Worm (Caenorhabditis elegans) whole organism, mixed stage, embryonic: ENCODE data around the gene F26F12.3.

ENCODE experiments used
- M03D4.4 ChIP-seq: sonication (generic microtip); optimal IDR thresholded peaks from 2 replicates; lab custom pipeline; 2017; ENCODE audit warnings: mild to moderate bottlenecking, missing genetic modification characterization, missing compliant biosample characterization
- bed-3 ChIP-seq: fragments of 200-800 bp; sonication (Bioruptor generic); optimal IDR thresholded peaks from 3 replicates; lab custom pipeline; 2018; ENCODE audit warnings: mild to moderate bottlenecking, missing genetic modification characterization, moderate library complexity, missing compliant biosample characterization
- blmp-1 ChIP-seq: fragments of 150-350 bp; optimal IDR thresholded peaks from 2 replicates; lab custom pipeline; 2014; ENCODE audit warnings: missing biosample characterization, missing genetic modification characterization
- ceh-39 ChIP-seq: fragments of 150-350 bp; optimal IDR thresholded peaks from 2 replicates; lab custom pipeline; 2014; ENCODE audit warnings: missing biosample characterization, missing genetic modification characterization
- ceh-43 ChIP-seq: fragments of 200-800 bp; sonication (Bioruptor generic); optimal IDR thresholded peaks from 2 replicates; lab custom pipeline; 2018; ENCODE audit warnings: mild to moderate bottlenecking, missing genetic modification characterization, moderate library complexity, missing compliant biosample characterization
- ceh-83 ChIP-seq: fragments of 200-800 bp; sonication (Bioruptor generic); optimal IDR thresholded peaks from 2 replicates; lab custom pipeline; 2018; ENCODE audit warnings: mild to moderate bottlenecking, missing genetic modification characterization, missing compliant biosample characterization
- ces-1 ChIP-seq: fragments of 150-350 bp; optimal IDR thresholded peaks from 2 replicates; lab custom pipeline; 2014; ENCODE audit warnings: missing biosample characterization, missing genetic modification reagents, missing genetic modification characterization
- cnd-1 ChIP-seq: fragments of 200-800 bp; sonication (Bioruptor generic); optimal IDR thresholded peaks from 2 replicates; lab custom pipeline; 2018; ENCODE audit warnings: mild to moderate bottlenecking, missing genetic modification characterization, missing compliant biosample characterization
- drap-1 ChIP-seq: fragments of 200-800 bp; sonication (Bioruptor generic); optimal IDR thresholded peaks from 3 replicates; lab custom pipeline; 2018; ENCODE audit warnings: mild to moderate bottlenecking, missing genetic modification characterization, missing compliant biosample characterization
- elt-1 ChIP-seq: sonication (generic microtip); optimal IDR thresholded peaks from 2 replicates; lab custom pipeline; 2017; ENCODE audit warnings: missing genetic modification characterization, mild to moderate bottlenecking, missing compliant biosample characterization, antibody characterized with exemption, moderate library complexity, borderline replicate concordance; ENCODE audit not compliant: insufficient read depth
- flh-1 ChIP-seq: fragments of 200-800 bp; sonication (Bioruptor generic); optimal IDR thresholded peaks from 2 replicates; lab custom pipeline; 2018; ENCODE audit warnings: mild to moderate bottlenecking, missing genetic modification characterization, moderate library complexity, missing compliant biosample characterization
- ham-2 ChIP-seq: fragments of 200-800 bp; sonication (Bioruptor generic); optimal IDR thresholded peaks from 2 replicates; lab custom pipeline; 2018; ENCODE audit warnings: mild to moderate bottlenecking, missing genetic modification characterization, missing compliant biosample characterization
- lin-13 ChIP-seq: fragments of 150-350 bp; optimal IDR thresholded peaks from 2 replicates; lab custom pipeline; 2014; ENCODE audit warnings: missing biosample characterization, missing genetic modification characterization
- lin-32 ChIP-seq: fragments of 200-800 bp; sonication (Bioruptor generic); optimal IDR thresholded peaks from 2 replicates; lab custom pipeline; 2018; ENCODE audit warnings: mild to moderate bottlenecking, missing genetic modification characterization, missing compliant biosample characterization
- mab-5 ChIP-seq: fragments of 150-350 bp; optimal IDR thresholded peaks from 2 replicates; lab custom pipeline; 2014; ENCODE audit warnings: missing biosample characterization, missing genetic modification characterization
- mep-1 ChIP-seq: fragments of 150-350 bp; optimal IDR thresholded peaks from 2 replicates; lab custom pipeline; 2017; ENCODE audit warnings: missing biosample characterization, missing genetic modification reagents, missing genetic modification characterization, inconsistent platforms
- mls-2 ChIP-seq: sonication (generic microtip); optimal IDR thresholded peaks from 2 replicates; lab custom pipeline; 2016; ENCODE audit warnings: mild to moderate bottlenecking, missing genetic modification characterization, moderate library complexity, missing compliant biosample characterization
- nhr-12 ChIP-seq: fragments of 150-350 bp; optimal IDR thresholded peaks from 2 replicates; lab custom pipeline; 2014; ENCODE audit warnings: missing biosample characterization, missing genetic modification characterization
- nhr-2 ChIP-seq: fragments of 150-350 bp; optimal IDR thresholded peaks from 2 replicates; lab custom pipeline; 2014; ENCODE audit warnings: missing biosample characterization, missing genetic modification characterization
- nhr-237 ChIP-seq: fragments of 150-350 bp; optimal IDR thresholded peaks from 2 replicates; lab custom pipeline; 2014; ENCODE audit warnings: missing biosample characterization, missing genetic modification characterization
- nhr-28 ChIP-seq: fragments of 150-350 bp; optimal IDR thresholded peaks from 2 replicates; lab custom pipeline; 2014; ENCODE audit warnings: missing biosample characterization, missing genetic modification characterization
- nhr-76 ChIP-seq: sonication (generic microtip); optimal IDR thresholded peaks from 2 replicates; lab custom pipeline; 2017; ENCODE audit warnings: missing biosample characterization, missing genetic modification characterization
- pha-4 ChIP-seq: fragments of 150-350 bp; optimal IDR thresholded peaks from 2 replicates; lab custom pipeline; 2018; ENCODE audit warnings: missing biosample characterization, missing genetic modification reagents, missing genetic modification characterization
- sem-2 ChIP-seq: fragments of 200-800 bp; sonication (Bioruptor generic); optimal IDR thresholded peaks from 2 replicates; lab custom pipeline; 2018; ENCODE audit warnings: mild to moderate bottlenecking, missing genetic modification characterization, missing compliant biosample characterization
- snpc-4 ChIP-seq: fragments of 150-350 bp; optimal IDR thresholded peaks from 2 replicates; lab custom pipeline; 2014; ENCODE audit warnings: missing biosample characterization, missing genetic modification characterization
- sptf-1 ChIP-seq: sonication (generic microtip); optimal IDR thresholded peaks from 2 replicates; lab custom pipeline; 2017; ENCODE audit warnings: mild to moderate bottlenecking, missing genetic modification characterization, moderate library complexity, missing compliant biosample characterization
- tbx-8 ChIP-seq: fragments of 200-800 bp; sonication (Bioruptor generic); optimal IDR thresholded peaks from 2 replicates; lab custom pipeline; 2018; ENCODE audit warnings: mild to moderate bottlenecking, missing genetic modification characterization, moderate library complexity, missing compliant biosample characterization
- unc-120 ChIP-seq: sonication (generic microtip); optimal IDR thresholded peaks from 2 replicates; lab custom pipeline; 2017; ENCODE audit warnings: missing genetic modification characterization, missing compliant biosample characterization; ENCODE audit not compliant: poor library complexity, severe bottlenecking
- unc-39 ChIP-seq: fragments of 150-350 bp; optimal IDR thresholded peaks from 2 replicates; lab custom pipeline; 2014; ENCODE audit warnings: missing biosample characterization, missing genetic modification characterization
- unc-62 ChIP-seq: fragments of 150-350 bp; optimal IDR thresholded peaks from 2 replicates; lab custom pipeline; 2014; ENCODE audit warnings: missing biosample characterization, missing genetic modification reagents, missing genetic modification characterization
- zip-8 ChIP-seq: fragments of 150-350 bp; optimal IDR thresholded peaks from 2 replicates; lab custom pipeline; 2014; ENCODE audit warnings: missing biosample characterization, missing genetic modification characterization
- ztf-11 ChIP-seq: fragments of 150-350 bp; optimal IDR thresholded peaks from 2 replicates; lab custom pipeline; 2014; ENCODE audit warnings: missing biosample characterization, missing genetic modification characterization

Gene F26F12.3

ce11 chrV:5852084-5852483 is 6.6 kb upstream of the F26F12.3 start:
- TF ChIP-seq ces-1 (GFP tag; lab: Kevin White, UChicago), result peak; percentile 87
- no peak for TF ChIP-seq ztf-11 (tag; lab: Kevin White, UChicago)
- no peak for TF ChIP-seq cnd-1 (tag; lab: Kevin White, UChicago)
- TF ChIP-seq sem-2 (GFP tag; lab: Kevin White, UChicago), result no peak
- TF ChIP-seq ceh-83 (GFP tag; lab: Kevin White, UChicago), result no peak

ce11 chrV:5851631-5852030 is 6.1 kb upstream of the F26F12.3 start:
- TF ChIP-seq lin-13, result no peak
- peak; percentile 40 for TF ChIP-seq zip-8
- TF ChIP-seq nhr-2, result peak; percentile 84
- no peak for TF ChIP-seq mab-5 (tag; lab: Kevin White, UChicago)
- no peak for TF ChIP-seq sptf-1 (tag; lab: Kevin White, UChicago)
- TF ChIP-seq ham-2, result no peak
- no peak for TF ChIP-seq nhr-12 (tag; lab: Kevin White, UChicago)
- TF ChIP-seq nhr-76 (tag; lab: Kevin White, UChicago), result no peak
- TF ChIP-seq M03D4.4 (tag; lab: Kevin White, UChicago), result no peak
- no peak for TF ChIP-seq ceh-39 (tag; lab: Kevin White, UChicago)
- no peak for TF ChIP-seq unc-62 (GFP tag; lab: Kevin White, UChicago)
- TF ChIP-seq unc-120 (tag; lab: Kevin White, UChicago), result no peak
- no peak for TF ChIP-seq ceh-83 (GFP tag; lab: Kevin White, UChicago)
- no peak for TF ChIP-seq drap-1 (GFP tag; lab: Kevin White, UChicago)

DNA sequence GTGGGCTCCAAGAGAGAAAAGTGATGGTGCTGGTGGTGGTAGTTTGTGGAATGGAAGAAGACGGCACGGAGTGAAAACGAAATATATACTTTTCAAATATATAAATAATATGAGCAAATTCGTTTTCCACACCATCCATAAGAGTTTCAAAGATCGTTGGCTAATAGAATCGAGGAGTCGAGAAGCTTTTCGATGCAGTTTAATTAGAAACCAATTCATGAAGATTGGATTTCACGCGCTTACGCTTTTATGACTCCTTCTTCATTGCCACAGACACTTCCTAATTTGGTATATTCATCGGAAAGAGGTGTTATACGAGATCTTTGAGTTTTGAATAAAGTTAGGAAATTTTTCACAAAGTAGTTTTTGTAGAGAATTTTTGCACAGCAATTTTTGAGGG is 5.2 kb upstream of the F26F12.3 start:
- TF ChIP-seq snpc-4, result no peak
- peak; percentile 68 for TF ChIP-seq ces-1 (GFP tag; lab: Kevin White, UChicago)
- TF ChIP-seq tbx-8 (GFP tag; lab: Kevin White, UChicago), result no peak
- no peak for TF ChIP-seq lin-13
- TF ChIP-seq nhr-28 (tag; lab: Kevin White, UChicago), result no peak
- TF ChIP-seq drap-1 (GFP tag; lab: Kevin White, UChicago), result no peak
- no peak for TF ChIP-seq bed-3
- TF ChIP-seq ztf-11 (tag; lab: Kevin White, UChicago), result no peak
- no peak for TF ChIP-seq cnd-1 (tag; lab: Kevin White, UChicago)
- no peak for TF ChIP-seq nhr-237 (tag; lab: Kevin White, UChicago)
- peak; percentile 42 for TF ChIP-seq mls-2
- peak; percentile 19 for TF ChIP-seq lin-32 (GFP tag; lab: Kevin White, UChicago)
- no peak for TF ChIP-seq unc-39
- TF ChIP-seq blmp-1 (tag; lab: Kevin White, UChicago), result no peak
- TF ChIP-seq ceh-39 (tag; lab: Kevin White, UChicago), result no peak
- TF ChIP-seq pha-4 (tag; lab: Kevin White, UChicago), result no peak
- TF ChIP-seq, all 35 proteins: peak for 3

DNA sequence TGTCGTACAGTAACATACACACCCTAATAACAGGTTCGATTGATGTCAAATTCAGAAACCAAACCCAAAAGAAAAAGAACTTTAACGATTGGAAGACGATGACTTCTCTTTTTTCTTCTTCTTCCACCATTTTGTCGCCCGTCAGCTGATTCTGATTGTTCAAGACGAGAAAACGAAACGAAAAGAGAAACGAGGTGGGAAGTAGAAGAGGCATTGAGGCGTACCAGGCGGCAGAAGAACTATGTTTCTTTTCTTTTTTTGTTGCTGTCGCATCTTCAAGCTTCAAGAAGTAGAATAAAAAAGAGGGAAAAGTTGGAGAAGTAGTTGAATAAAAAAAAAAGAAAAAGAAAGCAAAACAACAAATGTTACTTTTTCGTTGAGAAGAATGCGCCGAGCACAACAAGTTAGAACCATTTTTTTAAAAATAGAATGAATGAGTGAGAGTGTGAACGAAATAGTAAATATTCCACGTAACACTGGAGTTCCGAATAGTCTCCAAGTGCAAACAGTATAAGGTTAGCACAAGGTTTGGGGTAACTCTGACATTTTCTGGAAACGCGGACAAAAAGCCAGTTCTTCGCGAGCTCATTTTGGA is 2.6 kb upstream of the F26F12.3 start:
- TF ChIP-seq mep-1 (tag; lab: Kevin White, UChicago) (no peak), nhr-28 (tag; lab: Kevin White, UChicago) (no peak), flh-1 (GFP tag; lab: Kevin White, UChicago) (no peak), ceh-83 (GFP tag; lab: Kevin White, UChicago) (no peak), blmp-1 (tag; lab: Kevin White, UChicago) (no peak), lin-13 (no peak), lin-32 (GFP tag; lab: Kevin White, UChicago) (no peak), unc-120 (tag; lab: Kevin White, UChicago) (no peak), sptf-1 (tag; lab: Kevin White, UChicago) (no peak), nhr-2 (no peak), ceh-43 (GFP tag; lab: Kevin White, UChicago) (no peak), mab-5 (tag; lab: Kevin White, UChicago) (no peak), mls-2 (no peak), sem-2 (GFP tag; lab: Kevin White, UChicago) (no peak), elt-1 (tag; lab: Kevin White, UChicago) (no peak), nhr-76 (tag; lab: Kevin White, UChicago) (no peak), ham-2 (no peak), nhr-12 (tag; lab: Kevin White, UChicago) (no peak)
